Fruit fly (Drosophila melanogaster) whole organism: ENCODE measurements around the gene Mnt.

Experiments
- EcR ChIP-seq, 2 experiments: fragments of >200 bp; optimal IDR thresholded peaks; 2 replicates each; lab custom pipeline; 2017; ENCODE audit warnings: missing biosample characterization in 2 of 2, missing genetic modification characterization in 2 of 2, missing genetic modification reagents in 2 of 2
- psq ChIP-seq: fragments of >200 bp; optimal IDR thresholded peaks from 2 replicates; lab custom pipeline; 2017
- usp ChIP-seq: fragments of >200 bp; optimal IDR thresholded peaks from 2 replicates; lab custom pipeline; 2017; ENCODE audit warnings: missing biosample characterization, missing genetic modification characterization, mixed read lengths

DNA sequence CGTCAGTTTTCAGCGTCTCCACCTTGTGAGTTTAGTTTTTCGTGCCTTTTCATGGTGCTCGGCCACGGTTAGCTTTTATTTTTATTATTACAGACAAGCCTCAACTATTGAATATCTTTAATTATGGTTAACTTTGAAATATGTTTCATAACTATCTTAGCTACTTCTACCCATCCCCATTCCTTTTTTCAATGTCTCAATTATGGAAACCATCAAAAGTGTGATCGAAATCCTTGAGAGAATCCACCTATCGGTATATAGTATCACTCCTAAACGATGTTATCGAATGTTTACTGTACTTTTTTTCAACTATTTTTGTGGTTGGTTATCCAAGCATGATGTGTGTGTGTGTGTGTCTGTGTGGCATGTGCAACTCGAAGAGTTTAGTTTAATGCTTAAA is 42.4 kb downstream of the Mnt start:
- TF ChIP-seq EcR (GFP tag; optimal IDR thresholded peaks at IDR 0.05; lab: Kevin White, UChicago) (no peak), usp (GFP tag; lab: Kevin White, UChicago) (no peak), psq (lab: Kevin White, UChicago) (no peak)
